Worm (Caenorhabditis elegans) whole organism, L3 larva: ENCODE data around the gene col-157.

Source experiments
- ceh-16 ChIP-seq: sonication (generic microtip); optimal IDR thresholded peaks from 2 replicates; lab custom pipeline; 2017; ENCODE audit warnings: missing biosample characterization, missing genetic modification characterization
- egl-27 ChIP-seq: sonication (generic microtip); optimal IDR thresholded peaks from 4 replicates; lab custom pipeline; 2017; ENCODE audit warnings: missing biosample characterization, missing genetic modification reagents, missing genetic modification characterization
- egl-5 ChIP-seq: fragments of 150-350 bp; optimal IDR thresholded peaks from 2 replicates; lab custom pipeline; 2017; ENCODE audit warnings: missing biosample characterization, missing genetic modification reagents, missing genetic modification characterization, inconsistent platforms
- elt-1 ChIP-seq: fragments of 150-350 bp; optimal IDR thresholded peaks from 2 replicates; lab custom pipeline; 2014; ENCODE audit warnings: missing biosample characterization, missing genetic modification characterization
- eor-1 ChIP-seq, 2 experiments: fragments of 150-350 bp; optimal IDR thresholded peaks; 2 replicates each; lab custom pipeline; 2014 to 2018; ENCODE audit warnings: missing biosample characterization in 2 of 2, missing genetic modification characterization in 2 of 2
- fkh-10 ChIP-seq: sonication (generic microtip); optimal IDR thresholded peaks from 2 replicates; lab custom pipeline; 2017; ENCODE audit warnings: missing biosample characterization, missing genetic modification reagents, missing genetic modification characterization
- fos-1 ChIP-seq: fragments of 150-350 bp; optimal IDR thresholded peaks from 2 replicates; lab custom pipeline; 2014; ENCODE audit warnings: missing biosample characterization, missing genetic modification characterization
- jun-1 ChIP-seq: fragments of 150-350 bp; optimal IDR thresholded peaks from 2 replicates; lab custom pipeline; 2014; ENCODE audit warnings: missing biosample characterization, missing genetic modification reagents, missing genetic modification characterization
- lin-39 ChIP-seq: fragments of 150-350 bp; optimal IDR thresholded peaks from 2 replicates; lab custom pipeline; 2018; ENCODE audit warnings: missing biosample characterization, missing genetic modification reagents, missing genetic modification characterization
- mdl-1 ChIP-seq: fragments of 150-350 bp; optimal IDR thresholded peaks from 2 replicates; lab custom pipeline; 2014; ENCODE audit warnings: missing biosample characterization, missing genetic modification characterization
- nhr-11 ChIP-seq: fragments of 150-350 bp; optimal IDR thresholded peaks from 2 replicates; lab custom pipeline; 2014; ENCODE audit warnings: missing biosample characterization, missing genetic modification characterization
- nhr-23 ChIP-seq: fragments of 150-350 bp; optimal IDR thresholded peaks from 2 replicates; lab custom pipeline; 2014; ENCODE audit warnings: missing biosample characterization, missing genetic modification reagents, missing genetic modification characterization
- nhr-25 ChIP-seq: sonication (generic microtip); optimal IDR thresholded peaks from 2 replicates; lab custom pipeline; 2017; ENCODE audit warnings: missing biosample characterization, missing genetic modification characterization
- nhr-43 ChIP-seq: sonication (generic microtip); optimal IDR thresholded peaks from 2 replicates; lab custom pipeline; 2016; ENCODE audit warnings: mild to moderate bottlenecking, missing genetic modification characterization, missing compliant biosample characterization; ENCODE audit not compliant: poor library complexity, severe bottlenecking
- nhr-67 ChIP-seq: fragments of 150-350 bp; optimal IDR thresholded peaks from 2 replicates; lab custom pipeline; 2014; ENCODE audit warnings: missing biosample characterization, missing genetic modification characterization
- nhr-77 ChIP-seq: fragments of 150-350 bp; optimal IDR thresholded peaks from 2 replicates; lab custom pipeline; 2014; ENCODE audit warnings: missing biosample characterization, missing genetic modification characterization
- pqm-1 ChIP-seq: fragments of 150-350 bp; optimal IDR thresholded peaks from 2 replicates; lab custom pipeline; 2017; ENCODE audit warnings: missing biosample characterization, missing genetic modification characterization, inconsistent platforms
- sea-2 ChIP-seq: fragments of 150-350 bp; sonication (generic microtip); optimal IDR thresholded peaks from 4 replicates; lab custom pipeline; 2014; ENCODE audit warnings: missing biosample characterization, missing genetic modification reagents, missing genetic modification characterization
- tbx-2 ChIP-seq: sonication (generic microtip); optimal IDR thresholded peaks from 2 replicates; lab custom pipeline; 2016; ENCODE audit warnings: mild to moderate bottlenecking, missing genetic modification characterization, missing compliant biosample characterization

The col-157 gene

DNA sequence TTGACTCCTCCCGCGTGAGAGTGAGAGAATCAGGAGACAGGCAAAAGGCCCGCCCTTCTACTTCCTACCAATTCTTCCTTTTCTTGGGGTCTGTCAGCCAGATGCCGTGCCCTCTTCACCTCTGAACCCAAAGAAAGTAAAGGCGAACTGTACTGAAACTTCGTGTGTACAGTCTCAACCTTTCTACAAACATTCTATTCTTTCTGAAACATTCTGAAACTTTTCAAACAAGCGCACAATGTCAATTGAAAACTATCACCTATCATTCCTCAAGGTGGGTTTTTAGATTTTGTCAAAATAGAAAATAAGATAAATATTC is 48.7 kb downstream of the col-157 start:
- TF ChIP-seq nhr-67 (tag; lab: Kevin White, UChicago) (no peak), jun-1 (tag; lab: Kevin White, UChicago) (no peak), nhr-11 (tag; lab: Kevin White, UChicago) (no peak), nhr-23 (tag; lab: Kevin White, UChicago) (no peak), ceh-16 (tag; lab: Kevin White, UChicago) (no peak), pqm-1 (tag; lab: Kevin White, UChicago) (no peak), eor-1 (tag; optimal IDR thresholded peaks at IDR 0.05; lab: Kevin White, UChicago) (no peak), mdl-1 (tag; lab: Kevin White, UChicago) (no peak), lin-39 (no peak), egl-5 (tag; lab: Kevin White, UChicago) (no peak), fkh-10 (GFP tag; lab: Kevin White, UChicago) (no peak)

DNA sequence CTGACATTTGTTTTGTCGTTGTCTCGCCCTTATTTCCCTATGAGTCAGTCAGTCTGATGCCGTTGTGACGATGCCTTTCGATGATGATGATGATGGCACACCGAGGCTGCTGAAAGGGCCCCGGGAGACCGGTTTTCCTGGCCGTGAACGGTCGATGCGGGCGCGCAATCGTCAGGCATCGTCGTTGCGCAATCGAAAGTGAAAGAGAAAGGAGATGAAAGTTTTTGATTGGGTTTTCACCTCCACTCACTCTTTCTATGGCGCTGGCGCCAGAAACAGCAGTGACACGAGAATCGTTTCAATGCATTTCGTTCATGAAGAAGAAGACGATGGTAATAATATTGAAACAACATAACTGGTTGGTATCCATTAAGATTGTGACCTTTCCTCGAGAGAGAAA is 49.1 kb downstream of the col-157 start:
- TF ChIP-seq tbx-2 (tag; lab: Kevin White, UChicago) (peak; percentile 7), fos-1 (tag; lab: Kevin White, UChicago) (no peak), nhr-25 (tag; lab: Kevin White, UChicago) (peak; percentile 95), nhr-77 (tag; lab: Kevin White, UChicago) (no peak), elt-1 (peak; percentile 53), egl-27 (tag; lab: Kevin White, UChicago) (peak; percentile 5), nhr-43 (tag; lab: Kevin White, UChicago) (peak; percentile 60), nhr-23 (tag; lab: Kevin White, UChicago) (peak; percentile 81)

DNA sequence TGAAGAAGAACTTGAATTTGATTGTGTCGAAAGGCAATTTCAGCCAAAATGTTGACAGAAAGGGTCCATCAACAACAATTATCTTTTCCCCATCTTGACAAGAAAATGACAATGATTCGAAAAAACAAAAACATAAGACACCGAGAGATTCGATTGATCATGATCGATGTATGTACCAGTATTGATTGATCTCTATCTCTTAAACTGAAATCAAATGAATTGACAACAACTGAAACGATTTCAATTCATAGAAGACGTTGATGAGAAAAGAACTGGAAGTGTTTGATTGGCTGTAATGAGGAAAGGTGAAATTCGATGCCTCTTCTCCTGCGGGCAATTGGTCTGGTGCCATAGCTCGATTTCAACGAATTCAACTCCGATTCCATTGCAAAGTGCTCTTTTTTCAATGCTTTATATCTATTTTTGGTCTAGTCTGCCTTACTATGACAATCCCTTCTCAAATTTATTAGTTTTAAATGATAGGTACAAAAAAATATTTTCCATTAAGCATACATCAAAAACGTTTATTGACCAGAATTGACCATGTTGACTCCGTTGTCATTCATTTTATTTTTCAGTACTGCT is 49.6 kb downstream of the col-157 start:
- TF ChIP-seq eor-1 (tag; optimal IDR thresholded peaks at IDR 0.05; lab: Kevin White, UChicago), result no peak
- TF ChIP-seq nhr-67 (tag; lab: Kevin White, UChicago), result no peak
- peak; percentile 41 for TF ChIP-seq elt-1
- no peak for TF ChIP-seq sea-2 (GFP tag; lab: Kevin White, UChicago)
